Worm (Caenorhabditis elegans): ENCODE measurements around the gene F55A11.6.

DNA sequence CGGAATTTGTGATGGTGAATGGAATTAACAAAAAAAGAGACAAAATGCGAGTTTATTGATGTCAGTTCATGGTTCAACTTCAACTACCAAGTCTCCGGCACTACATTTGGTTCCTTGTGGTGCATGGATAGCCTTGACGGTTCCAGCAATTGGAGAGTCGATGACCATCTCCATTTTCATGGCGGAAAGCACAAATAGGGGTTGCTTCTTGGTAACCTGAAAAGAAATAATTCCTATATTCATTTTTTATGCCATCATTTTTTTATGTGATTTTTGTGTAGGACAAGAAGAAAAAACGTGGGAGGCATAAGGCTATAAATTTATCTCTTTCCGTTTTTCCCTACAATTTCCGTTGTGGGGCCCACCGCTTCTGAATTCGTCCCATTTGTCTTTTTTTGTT is 41.4 kb downstream of the F55A11.6 start:
- TF ChIP-seq lin-13 (GFP tag; optimal IDR thresholded peaks at IDR 0.05) (no peak), egl-27 (tag; optimal IDR thresholded peaks at IDR 0.05) (no peak), ama-1 (optimal IDR thresholded peaks at IDR 0.05) (no peak), ceh-82 (tag; optimal IDR thresholded peaks at IDR 0.05) (no peak), zag-1 (tag; optimal IDR thresholded peaks at IDR 0.05) (no peak), lin-11 (tag; optimal IDR thresholded peaks at IDR 0.05) (no peak), ZK546.5 (tag; optimal IDR thresholded peaks at IDR 0.05) (no peak), elt-3 (tag; optimal IDR thresholded peaks at IDR 0.05) (no peak), ztf-11 (tag; optimal IDR thresholded peaks at IDR 0.05) (no peak), unc-62 (GFP tag; optimal IDR thresholded peaks at IDR 0.05) (no peak), snpc-4 (tag; optimal IDR thresholded peaks at IDR 0.05) (no peak), nhr-11 (tag; optimal IDR thresholded peaks at IDR 0.05) (no peak), ztf-4 (tag; optimal IDR thresholded peaks at IDR 0.05) (no peak)

Measured in whole organism, L2 larva.